Fruit fly (Drosophila melanogaster): ENCODE measurements around the gene Sfp24F.

Gene Sfp24F

DNA sequence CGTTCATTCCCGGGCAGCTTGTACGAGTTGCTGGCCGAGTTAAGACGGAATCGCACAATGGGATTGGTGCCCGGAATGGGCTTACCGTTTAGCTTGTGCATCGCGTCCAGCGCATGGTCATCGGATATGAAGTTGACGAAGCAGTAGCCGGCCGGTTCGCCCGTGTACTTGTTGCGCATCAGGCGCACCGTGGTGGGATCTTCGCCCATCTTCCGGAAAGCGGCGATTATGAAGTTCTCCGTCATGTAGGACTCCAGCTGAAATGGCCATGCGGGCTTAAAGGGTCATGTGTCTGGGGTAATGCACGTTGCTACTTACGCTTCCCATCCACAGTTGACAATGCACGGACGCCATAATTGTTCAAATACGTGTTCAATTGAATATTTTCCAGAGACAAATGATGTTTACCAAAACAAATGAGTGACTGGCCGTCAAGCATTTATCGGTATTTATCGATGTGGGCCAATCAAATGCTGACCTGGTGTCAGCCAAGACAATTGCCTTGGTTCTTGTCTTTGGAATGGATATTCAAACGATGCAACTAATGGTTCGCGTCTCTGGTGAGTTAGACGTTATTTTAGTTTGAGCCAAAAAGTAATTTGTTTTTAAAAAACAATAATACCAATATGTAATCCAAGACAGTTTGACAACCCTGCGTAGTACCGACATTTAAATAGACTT is 12.3 kb upstream of the Sfp24F start, which contains the start of the genes Secp43 and ND-B8 (continued):
- TF ChIP-seq cg (GFP tag; optimal IDR thresholded peaks at IDR 0.05): no peak
- TF ChIP-seq z (GFP tag; IDR thresholded peaks at IDR 0.05): no peak
- TF ChIP-seq luna (GFP tag; optimal IDR thresholded peaks at IDR 0.05): no peak
- peak; percentile 37 for TF ChIP-seq nmo (GFP tag; optimal IDR thresholded peaks at IDR 0.05)
- no peak for TF ChIP-seq lmd (GFP tag; IDR thresholded peaks at IDR 0.05)
- no peak for TF ChIP-seq slp2 (GFP tag; optimal IDR thresholded peaks at IDR 0.05)
- TF ChIP-seq gsb-n (tag; optimal IDR thresholded peaks at IDR 0.05): no peak
- peak; percentile 18 for TF ChIP-seq D19A (tag; optimal IDR thresholded peaks at IDR 0.05)
- TF ChIP-seq Awh (GFP tag; IDR thresholded peaks at IDR 0.05): no peak
- peak; percentile 49 for TF ChIP-seq CG17186 (GFP tag; optimal IDR thresholded peaks at IDR 0.05)
- TF ChIP-seq inv (GFP tag; IDR thresholded peaks at IDR 0.05; ENCODE audit: partially characterized antibody): peak; percentile 63; the same call in 1 of the 2 replicates
- no peak for TF ChIP-seq bigmax (GFP tag; optimal IDR thresholded peaks at IDR 0.05)
- no peak for TF ChIP-seq eyg (GFP tag; optimal IDR thresholded peaks at IDR 0.05)
- no peak for TF ChIP-seq emc (GFP tag; optimal IDR thresholded peaks at IDR 0.05)
- no peak for TF ChIP-seq Mad (GFP tag; optimal IDR thresholded peaks at IDR 0.05)
- peak in 1 of 2 experiments; percentile 58 for TF ChIP-seq crp (GFP tag; optimal IDR thresholded peaks at IDR 0.05)
- no peak for TF ChIP-seq CG12744 (GFP tag; optimal IDR thresholded peaks at IDR 0.05)
- no peak for TF ChIP-seq CG30403 (GFP tag; optimal IDR thresholded peaks at IDR 0.05)
- TF ChIP-seq CG6272 (GFP tag; IDR thresholded peaks at IDR 0.05): no peak
- peak; percentile 93 for TF ChIP-seq MBD-R2 (GFP tag; IDR thresholded peaks at IDR 0.05)
- TF ChIP-seq Bgb (GFP tag; IDR thresholded peaks at IDR 0.05; ENCODE audit: partially characterized antibody): peak; percentile 84
- no peak for TF ChIP-seq sens (GFP tag)
- no peak for TF ChIP-seq CG8281 (tag; optimal IDR thresholded peaks at IDR 0.05)
- no peak for TF ChIP-seq CG32772 (GFP tag; IDR thresholded peaks at IDR 0.05)
- TF ChIP-seq CG3847 (GFP tag; IDR thresholded peaks at IDR 0.05): peak; percentile 33; the same call in 1 of the 2 replicates
- TF ChIP-seq CG6791 (GFP tag; IDR thresholded peaks at IDR 0.05; ENCODE audit: partially characterized antibody): peak; percentile 86
- no peak for TF ChIP-seq CG9727 (GFP tag; optimal IDR thresholded peaks at IDR 0.05)
- TF ChIP-seq pho (GFP tag; optimal IDR thresholded peaks at IDR 0.05): no peak
- TF ChIP-seq CG12391 (tag; optimal IDR thresholded peaks at IDR 0.05): peak; percentile 24
- no peak for TF ChIP-seq CG8765 (GFP tag; IDR thresholded peaks at IDR 0.05)
- TF ChIP-seq Dad (GFP tag; optimal IDR thresholded peaks at IDR 0.05): no peak
- peak; percentile 57 for TF ChIP-seq hbn (GFP tag; IDR thresholded peaks at IDR 0.05; ENCODE audit: partially characterized antibody)
- no peak for TF ChIP-seq Hr39 (optimal IDR thresholded peaks at IDR 0.05)
- TF ChIP-seq CG1603 (tag; optimal IDR thresholded peaks at IDR 0.05): peak; percentile 94
- TF ChIP-seq sqz (GFP tag; optimal IDR thresholded peaks at IDR 0.05): no peak
- peak; percentile 36 for TF ChIP-seq CoRest (tag; optimal IDR thresholded peaks at IDR 0.05)
- TF ChIP-seq rib (GFP tag; IDR thresholded peaks at IDR 0.05): no peak
- no peak for TF ChIP-seq CG6683 (GFP tag; optimal IDR thresholded peaks at IDR 0.05)
- TF ChIP-seq sob (GFP tag; IDR thresholded peaks at IDR 0.05): peak; percentile 37; the same call in 1 of the 2 replicates
- TF ChIP-seq gfzf (GFP tag; optimal IDR thresholded peaks at IDR 0.05): peak; percentile 72
- TF ChIP-seq h (optimal IDR thresholded peaks at IDR 0.05): no peak
- peak; percentile 73; the same call in 2 of the 3 replicates for TF ChIP-seq mld (GFP tag; IDR thresholded peaks at IDR 0.05; ENCODE audit: partially characterized antibody)
- TF ChIP-seq HLHmδ (GFP tag; optimal IDR thresholded peaks at IDR 0.05): no peak
- no peak for TF ChIP-seq CG10209 (GFP tag; optimal IDR thresholded peaks at IDR 0.05)
- peak; percentile 4 for TF ChIP-seq CG11504 (tag; optimal IDR thresholded peaks at IDR 0.05)
- TF ChIP-seq HmgD (GFP tag; optimal IDR thresholded peaks at IDR 0.05): peak; percentile 74
- no peak for TF ChIP-seq Drgx (GFP tag; IDR thresholded peaks at IDR 0.05)
- TF ChIP-seq p53 (GFP tag; optimal IDR thresholded peaks at IDR 0.05): no peak
- peak; percentile 81 for TF ChIP-seq Ets97D (GFP tag; optimal IDR thresholded peaks at IDR 0.05)
- no peak for TF ChIP-seq CG1602 (GFP tag; optimal IDR thresholded peaks at IDR 0.05)
- TF ChIP-seq phol (tag; optimal IDR thresholded peaks at IDR 0.05): peak; percentile 64

All from whole organism, embryonic.